Fruit fly (Drosophila melanogaster) whole organism, embryonic: ENCODE results near the gene Dscam3.

ENCODE experiments used
- Awh ChIP-seq: fragments of 200-800 bp; sonication (Bioruptor generic); IDR thresholded peaks from 2 replicates; pipeline ENCODE4, ENCODE4 v1.3.6; 2022; ENCODE audit warnings: missing biosample characterization, missing genetic modification characterization
- CG11093 ChIP-seq: fragments of 200-800 bp; sonication (Bioruptor generic); IDR thresholded peaks from 3 replicates; pipeline ENCODE4 v1.3.6; 2022; ENCODE audit warnings: missing biosample characterization, missing genetic modification characterization
- CG12071 ChIP-seq: fragments of 200-800 bp; sonication (Bioruptor generic); optimal IDR thresholded peaks from 3 replicates; lab custom pipeline; 2018; ENCODE audit warnings: missing biosample characterization, mild to moderate bottlenecking, missing genetic modification characterization
- CG12155 ChIP-seq: fragments of 200-800 bp; sonication (Bioruptor generic); optimal IDR thresholded peaks from 3 replicates; lab custom pipeline; 2016; ENCODE audit warnings: missing biosample characterization, missing genetic modification characterization
- CG13775 ChIP-seq: fragments of 200-800 bp; sonication (Bioruptor generic); optimal IDR thresholded peaks from 3 replicates; lab custom pipeline; 2017; ENCODE audit warnings: missing biosample characterization, mild to moderate bottlenecking, missing genetic modification characterization
- CG14050 ChIP-seq: fragments of 200-800 bp; sonication (Bioruptor generic); IDR thresholded peaks from 3 replicates; pipeline ENCODE4 v1.3.6; 2022; ENCODE audit warnings: missing biosample characterization, missing genetic modification characterization
- CG14667 ChIP-seq: fragments of 200-800 bp; sonication (Bioruptor generic); IDR thresholded peaks from 2 replicates; pipeline ENCODE4 v1.3.6; 2022; ENCODE audit warnings: missing biosample characterization, missing genetic modification characterization
- CG15269 ChIP-seq: fragments of 200-800 bp; sonication (Bioruptor generic); optimal IDR thresholded peaks from 2 replicates; lab custom pipeline; 2018; ENCODE audit warnings: missing biosample characterization, mild to moderate bottlenecking, missing genetic modification characterization, moderate library complexity
- CG17359 ChIP-seq: fragments of 200-800 bp; sonication (Bioruptor generic); optimal IDR thresholded peaks from 3 replicates; lab custom pipeline; 2018; ENCODE audit warnings: missing biosample characterization, mild to moderate bottlenecking, missing genetic modification characterization, moderate library complexity
- CG18764 ChIP-seq: fragments of 200-800 bp; sonication (Bioruptor generic); optimal IDR thresholded peaks from 3 replicates; lab custom pipeline; 2016; ENCODE audit warnings: missing biosample characterization, missing genetic modification characterization
- CG2120 ChIP-seq: fragments of 200-800 bp; sonication (Bioruptor generic); optimal IDR thresholded peaks from 3 replicates; lab custom pipeline; 2016; ENCODE audit warnings: missing biosample characterization, missing genetic modification characterization
- CG2199 ChIP-seq: fragments of 200-800 bp; sonication (Bioruptor generic); IDR thresholded peaks from 3 replicates; pipeline ENCODE4 v1.3.6; 2022; ENCODE audit warnings: missing biosample characterization, missing genetic modification characterization
- CG31365 ChIP-seq: fragments of 200-800 bp; sonication (Bioruptor generic); optimal IDR thresholded peaks from 2 replicates; lab custom pipeline; 2018; ENCODE audit warnings: missing biosample characterization, mild to moderate bottlenecking, missing genetic modification characterization
- CG32532 ChIP-seq: fragments of 200-800 bp; sonication (Bioruptor generic); IDR thresholded peaks from 2 replicates; pipeline ENCODE4 v1.3.6; 2022; ENCODE audit warnings: missing biosample characterization, missing genetic modification characterization
- CG34224 ChIP-seq: fragments of 200-800 bp; sonication (Bioruptor generic); IDR thresholded peaks from 3 replicates; pipeline ENCODE4 v1.3.6; 2022; ENCODE audit warnings: missing biosample characterization, missing genetic modification characterization; ENCODE audit not compliant: partially characterized antibody
- CG4617 ChIP-seq: fragments of 200-800 bp; sonication (Bioruptor generic); optimal IDR thresholded peaks from 3 replicates; lab custom pipeline; 2016; ENCODE audit warnings: missing biosample characterization, missing genetic modification characterization, borderline replicate concordance
- CG8388 ChIP-seq: fragments of 200-800 bp; sonication (Bioruptor generic); optimal IDR thresholded peaks from 2 replicates; lab custom pipeline; 2019; ENCODE audit warnings: missing biosample characterization, mild to moderate bottlenecking, missing genetic modification characterization, moderate library complexity
- CG8765 ChIP-seq: fragments of 200-800 bp; sonication (Bioruptor generic); IDR thresholded peaks from 2 replicates; pipeline ENCODE4 v1.3.6; 2022; ENCODE audit warnings: missing biosample characterization, missing genetic modification characterization
- CG9876 ChIP-seq: fragments of 200-800 bp; sonication (Bioruptor generic); optimal IDR thresholded peaks from 2 replicates; lab custom pipeline; 2016; ENCODE audit warnings: missing biosample characterization, missing genetic modification characterization
- Camta ChIP-seq: fragments of 200-800 bp; sonication (Bioruptor generic); optimal IDR thresholded peaks from 2 replicates; lab custom pipeline; 2016; ENCODE audit warnings: missing biosample characterization, missing genetic modification characterization
- Chrac-16 ChIP-seq: fragments of 200-800 bp; sonication (Bioruptor generic); optimal IDR thresholded peaks from 3 replicates; lab custom pipeline; 2016; ENCODE audit warnings: missing biosample characterization, missing genetic modification characterization
- Dad ChIP-seq: fragments of 200-800 bp; sonication (Bioruptor generic); optimal IDR thresholded peaks from 3 replicates; lab custom pipeline; 2016; ENCODE audit warnings: missing biosample characterization, missing genetic modification characterization
- Dip3 ChIP-seq: fragments of 200-800 bp; sonication (Bioruptor generic); optimal IDR thresholded peaks from 3 replicates; lab custom pipeline; 2016; ENCODE audit warnings: missing biosample characterization, missing genetic modification characterization
- Dref ChIP-seq: fragments of 200-800 bp; sonication (Bioruptor generic); IDR thresholded peaks from 2 replicates; pipeline ENCODE4 v1.3.6; 2022; ENCODE audit warnings: missing biosample characterization, missing genetic modification characterization
- Hr78 ChIP-seq, 2 experiments: fragments of 200-800 bp in 1 of 2; fragments of >200 bp in 1 of 2; sonication (Bioruptor generic) in 1 of 2; optimal IDR thresholded peaks; 2 replicates each; lab custom pipeline; 2017 to 2019; ENCODE audit warnings: missing biosample characterization in 2 of 2, missing genetic modification characterization in 2 of 2, mild to moderate bottlenecking in 1 of 2, moderate library complexity in 1 of 2
- Kr ChIP-seq: fragments of 200-800 bp; sonication (Bioruptor generic); optimal IDR thresholded peaks from 2 replicates; lab custom pipeline; 2017; ENCODE audit warnings: missing biosample characterization, mild to moderate bottlenecking, missing genetic modification characterization
- MESR4 ChIP-seq: fragments of 200-800 bp; sonication (Bioruptor generic); optimal IDR thresholded peaks from 2 replicates; lab custom pipeline; 2018; ENCODE audit warnings: missing biosample characterization, mild to moderate bottlenecking, missing genetic modification characterization, moderate library complexity
- Med ChIP-seq: fragments of 200-800 bp; sonication (Bioruptor generic); peaks from one replicate; lab custom pipeline; 2016; ENCODE audit warnings: missing biosample characterization, missing genetic modification characterization, mild to moderate bottlenecking, inconsistent platforms, moderate library complexity
- Nf-YB ChIP-seq: fragments of 200-800 bp; sonication (Bioruptor generic); optimal IDR thresholded peaks from 3 replicates; lab custom pipeline; 2019; ENCODE audit warnings: missing biosample characterization, mild to moderate bottlenecking, missing genetic modification characterization, moderate library complexity
- Nf-YC ChIP-seq: fragments of 200-800 bp; optimal IDR thresholded peaks from 3 replicates; lab custom pipeline; 2019; ENCODE audit warnings: missing biosample characterization, mild to moderate bottlenecking, missing genetic modification characterization, moderate library complexity
- TFAM ChIP-seq: fragments of 200-800 bp; sonication (Bioruptor generic); optimal IDR thresholded peaks from 2 replicates; lab custom pipeline; 2017; ENCODE audit warnings: missing biosample characterization, missing genetic modification characterization, inconsistent platforms
- Xbp1 ChIP-seq: fragments of 200-800 bp; sonication (Bioruptor generic); optimal IDR thresholded peaks from 3 replicates; lab custom pipeline; 2016; ENCODE audit warnings: missing biosample characterization, mild to moderate bottlenecking, missing genetic modification characterization
- ac ChIP-seq: fragments of 200-800 bp; sonication (Bioruptor generic); optimal IDR thresholded peaks from 3 replicates; lab custom pipeline; 2017; ENCODE audit warnings: missing biosample characterization, mild to moderate bottlenecking, missing genetic modification characterization
- ase ChIP-seq: fragments of 200-800 bp; sonication (Bioruptor generic); IDR thresholded peaks from 3 replicates; pipeline ENCODE4 v1.3.6; 2022; ENCODE audit warnings: missing biosample characterization, missing genetic modification characterization
- cato ChIP-seq: fragments of 200-800 bp; sonication (Bioruptor generic); optimal IDR thresholded peaks from 2 replicates; lab custom pipeline; 2016; ENCODE audit warnings: missing biosample characterization, missing genetic modification characterization, borderline replicate concordance
- ems ChIP-seq: fragments of 200-800 bp; sonication (Bioruptor generic); optimal IDR thresholded peaks from 3 replicates; lab custom pipeline; 2016; ENCODE audit warnings: missing biosample characterization, missing genetic modification characterization
- eve ChIP-seq, 2 experiments: fragments of >200 bp; optimal IDR thresholded peaks; 2 replicates each; lab custom pipeline; 2017; ENCODE audit warnings: missing biosample characterization in 2 of 2, missing genetic modification characterization in 2 of 2
- fd3F ChIP-seq: fragments of 200-800 bp; sonication (Bioruptor generic); optimal IDR thresholded peaks from 2 replicates; lab custom pipeline; 2018; ENCODE audit warnings: missing biosample characterization, mild to moderate bottlenecking, missing genetic modification characterization, moderate library complexity
- grn ChIP-seq: fragments of 200-800 bp; sonication (Bioruptor generic); optimal IDR thresholded peaks from 3 replicates; lab custom pipeline; 2017; ENCODE audit warnings: missing biosample characterization, missing genetic modification characterization
- insv ChIP-seq, 2 experiments: fragments of 200-800 bp; sonication (Bioruptor generic); optimal IDR thresholded peaks; 3 replicates each; lab custom pipeline; 2016 to 2018; ENCODE audit warnings: missing biosample characterization in 2 of 2, missing genetic modification characterization in 2 of 2
- otp ChIP-seq: fragments of 200-800 bp; sonication (Bioruptor generic); IDR thresholded peaks from 3 replicates; pipeline ENCODE4, ENCODE4 v1.3.6; 2022; ENCODE audit warnings: missing biosample characterization, missing genetic modification characterization
- ro ChIP-seq: fragments of 200-800 bp; sonication (Bioruptor generic); IDR thresholded peaks from 2 replicates; pipeline ENCODE4 v1.3.6; 2022; ENCODE audit warnings: missing biosample characterization, missing genetic modification characterization
- scrt ChIP-seq: fragments of 200-800 bp; sonication (Bioruptor generic); optimal IDR thresholded peaks from 2 replicates; lab custom pipeline; 2018; ENCODE audit warnings: missing biosample characterization, mild to moderate bottlenecking, missing genetic modification characterization, moderate library complexity
- sim ChIP-seq: fragments of 200-800 bp; sonication (Bioruptor generic); IDR thresholded peaks from 2 replicates; pipeline ENCODE4 v1.3.6; 2022; ENCODE audit warnings: missing biosample characterization, missing genetic modification characterization
- sna ChIP-seq: fragments of 200-800 bp; sonication (Bioruptor generic); IDR thresholded peaks from 2 replicates; pipeline ENCODE4 v1.3.6; 2022; ENCODE audit warnings: missing biosample characterization, missing genetic modification characterization; ENCODE audit not compliant: partially characterized antibody
- tap ChIP-seq: fragments of 200-800 bp; optimal IDR thresholded peaks from 3 replicates; lab custom pipeline; 2019; ENCODE audit warnings: missing biosample characterization, mild to moderate bottlenecking, missing genetic modification characterization, moderate library complexity
- unpg ChIP-seq: fragments of 200-800 bp; sonication (Bioruptor generic); optimal IDR thresholded peaks from 3 replicates; lab custom pipeline; 2018; ENCODE audit warnings: missing biosample characterization, mild to moderate bottlenecking, missing genetic modification characterization, moderate library complexity
- vnd ChIP-seq: fragments of 200-800 bp; sonication (Bioruptor generic); IDR thresholded peaks from 3 replicates; pipeline ENCODE4 v1.3.6; 2022; ENCODE audit warnings: missing biosample characterization, missing genetic modification characterization; ENCODE audit not compliant: partially characterized antibody
- zen ChIP-seq: fragments of 200-800 bp; sonication (Bioruptor generic); optimal IDR thresholded peaks from 3 replicates; lab custom pipeline; 2018; ENCODE audit warnings: missing biosample characterization, mild to moderate bottlenecking, missing genetic modification characterization, moderate library complexity

The Dscam3 gene

dm6 chr3R:17534325-17535105, 29.0 kb upstream of the Dscam3 start, which contains the start of the genes CG5823 and P5cr-2 (continued):
- TF ChIP-seq CG8388 (GFP tag; lab: Kevin White, UChicago) (no peak), otp (GFP tag; lab: Robert Waterston, UW) (peak; percentile 72; the same call in 2 of the 3 replicates), CG17359 (tag; lab: Kevin White, UChicago) (peak; percentile 40), Chrac-16 (GFP tag; lab: Kevin White, UChicago) (no peak), Dad (GFP tag; lab: Kevin White, UChicago) (peak; percentile 14), MESR4 (peak; percentile 98), Awh (GFP tag; lab: Robert Waterston, UW) (no peak), Kr (GFP tag; lab: Kevin White, UChicago) (no peak), ems (peak; percentile 21), insv (GFP tag; optimal IDR thresholded peaks at IDR 0.05; lab: Kevin White, UChicago) (peak in 1 of 2 experiments; percentile 59), scrt (GFP tag; lab: Kevin White, UChicago) (peak; percentile 28), Med (GFP tag; lab: Kevin White, UChicago) (peak; percentile 72), CG4617 (GFP tag; lab: Kevin White, UChicago) (peak; percentile 96), Xbp1 (GFP tag; lab: Kevin White, UChicago) (peak; percentile 33), ase (GFP tag; lab: Robert Waterston, UW) (no peak), CG12071 (GFP tag; lab: Kevin White, UChicago) (peak; percentile 71), CG31365 (tag; lab: Kevin White, UChicago) (peak; percentile 55), Dref (GFP tag; lab: Robert Waterston, UW) (peak; percentile 51), CG13775 (GFP tag; lab: Kevin White, UChicago) (peak; percentile 50), fd3F (GFP tag; lab: Kevin White, UChicago) (peak; percentile 54), CG14667 (GFP tag; lab: Robert Waterston, UW) (no peak), sna (GFP tag; lab: Robert Waterston, UW) (peak; percentile 59), ac (GFP tag; lab: Kevin White, UChicago) (no peak), CG12155 (GFP tag; lab: Kevin White, UChicago) (peak; percentile 17), CG2199 (peak; percentile 68; the same call in 2 of the 3 replicates), CG32532 (GFP tag; lab: Robert Waterston, UW) (peak; percentile 31; the same call in 1 of the 2 replicates), ro (GFP tag; lab: Robert Waterston, UW) (no peak), vnd (GFP tag; lab: Robert Waterston, UW) (0 out of 3 replicates have a peak, but pooled peaks have one; percentile 44), grn (GFP tag; lab: Kevin White, UChicago) (no peak), sim (GFP tag; lab: Robert Waterston, UW) (no peak), CG34224 (GFP tag; lab: Robert Waterston, UW) (no peak; the same call in 2 of the 3 replicates), Nf-YB (GFP tag; lab: Kevin White, UChicago) (no peak), Nf-YC (tag; lab: Kevin White, UChicago) (peak; percentile 13), Hr78 (GFP tag; optimal IDR thresholded peaks at IDR 0.05; lab: Kevin White, UChicago) (no peak), CG15269 (tag; lab: Kevin White, UChicago) (no peak), cato (GFP tag; lab: Kevin White, UChicago) (no peak), CG9876 (GFP tag; lab: Kevin White, UChicago) (peak; percentile 79), CG8765 (no peak), Camta (GFP tag; lab: Kevin White, UChicago) (peak; percentile 48), Dip3 (GFP tag; lab: Kevin White, UChicago) (peak; percentile 51), TFAM (GFP tag; lab: Kevin White, UChicago) (no peak), eve (GFP tag; optimal IDR thresholded peaks at IDR 0.05; lab: Kevin White, UChicago) (no peak), CG14050 (no peak), unpg (GFP tag; lab: Kevin White, UChicago) (no peak), zen (tag; lab: Kevin White, UChicago) (peak; percentile 9), CG11093 (GFP tag; lab: Robert Waterston, UW) (no peak), CG2120 (GFP tag; lab: Kevin White, UChicago) (peak; percentile 78), tap (tag; lab: Kevin White, UChicago) (no peak), CG18764 (GFP tag; lab: Kevin White, UChicago) (peak; percentile 28)
